Fruit fly (Drosophila melanogaster) whole organism: ENCODE data around the gene sea.

ENCODE experiments used
- CG8478 ChIP-seq: fragments of >200 bp; optimal IDR thresholded peaks from 2 replicates; lab custom pipeline; 2018; ENCODE audit warnings: inconsistent platforms
- Dll ChIP-seq: fragments of >200 bp; optimal IDR thresholded peaks from 2 replicates; lab custom pipeline; 2017
- EcR ChIP-seq, 2 experiments: fragments of >200 bp; optimal IDR thresholded peaks; 2 replicates each; lab custom pipeline; 2017; ENCODE audit warnings: missing biosample characterization in 2 of 2, missing genetic modification characterization in 2 of 2, missing genetic modification reagents in 2 of 2
- pan ChIP-seq: fragments of >200 bp; optimal IDR thresholded peaks from 2 replicates; lab custom pipeline; 2017
- psq ChIP-seq: fragments of >200 bp; optimal IDR thresholded peaks from 2 replicates; lab custom pipeline; 2017
- usp ChIP-seq: fragments of >200 bp; optimal IDR thresholded peaks from 2 replicates; lab custom pipeline; 2017; ENCODE audit warnings: missing biosample characterization, missing genetic modification characterization, mixed read lengths

sea gene

dm6 chr3R:11561648-11562047 is 5.2 kb downstream of the sea start:
- TF ChIP-seq EcR (GFP tag; optimal IDR thresholded peaks at IDR 0.05; lab: Kevin White, UChicago) (no peak), usp (GFP tag; lab: Kevin White, UChicago) (no peak), Dll (lab: Kevin White, UChicago) (no peak), CG8478 (lab: Kevin White, UChicago) (no peak), psq (lab: Kevin White, UChicago) (no peak), pan (lab: Kevin White, UChicago) (no peak)

- TF ChIP-seq usp (GFP tag; lab: Kevin White, UChicago): no peak
- TF ChIP-seq psq (lab: Kevin White, UChicago): no peak
- no peak for TF ChIP-seq EcR (GFP tag; optimal IDR thresholded peaks at IDR 0.05; lab: Kevin White, UChicago)
- TF ChIP-seq CG8478 (lab: Kevin White, UChicago): no peak
- no peak for TF ChIP-seq Dll (lab: Kevin White, UChicago)
- no peak for TF ChIP-seq pan (lab: Kevin White, UChicago)
Measured at dm6 chr3R:11557492-11557965, 9.3 kb downstream of the sea start, which contains the start of gene CG10898. CG10898 (plus strand) TSS chr3R:11557776.

DNA sequence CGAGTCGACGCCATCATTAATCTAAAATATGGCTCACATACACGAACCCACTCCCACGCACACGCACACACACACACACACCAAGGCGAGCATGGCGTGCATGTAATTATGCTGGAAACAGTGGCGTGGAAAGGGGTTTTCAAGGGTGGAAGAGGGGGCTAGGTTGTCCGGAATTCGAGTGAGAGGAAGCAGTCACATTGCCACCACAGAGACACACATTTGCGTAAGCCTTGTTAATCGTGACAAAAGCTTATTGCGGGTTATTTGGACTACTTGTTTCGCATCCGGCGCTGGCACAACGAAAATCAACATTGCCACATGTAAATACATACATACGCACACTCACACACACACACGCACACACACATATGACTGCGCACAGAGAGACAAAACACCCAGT is 11.9 kb downstream of the sea start:
- TF ChIP-seq usp (GFP tag; lab: Kevin White, UChicago) (no peak), Dll (lab: Kevin White, UChicago) (no peak), psq (lab: Kevin White, UChicago) (no peak), pan (lab: Kevin White, UChicago) (no peak), CG8478 (lab: Kevin White, UChicago) (no peak), EcR (GFP tag; optimal IDR thresholded peaks at IDR 0.05; lab: Kevin White, UChicago) (no peak)

DNA sequence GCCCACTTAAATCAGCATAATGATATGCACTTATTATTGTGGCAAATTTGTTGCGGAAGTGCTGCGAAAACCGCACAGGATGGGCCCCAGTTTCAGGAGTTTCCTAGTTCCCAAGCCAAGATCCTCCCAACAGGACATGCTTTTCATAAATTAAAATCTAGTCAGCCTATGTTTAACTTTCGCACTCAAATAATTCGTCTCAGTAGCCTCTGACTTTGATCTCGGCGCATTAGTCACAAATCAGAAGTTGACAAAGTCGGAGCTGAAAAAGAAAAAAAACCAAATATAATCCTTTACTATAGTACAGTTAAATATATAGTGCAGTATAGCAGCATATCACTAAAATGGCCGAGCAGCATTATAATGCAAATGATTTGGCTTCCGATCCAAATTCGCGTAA is 13.0 kb downstream of the sea start, which contains the start of gene CG14708:
CG14708 (plus strand) TSS at position 301 of the 400 bp plus-strand sequence.
- TF ChIP-seq psq (lab: Kevin White, UChicago) (no peak), CG8478 (lab: Kevin White, UChicago) (no peak), usp (GFP tag; lab: Kevin White, UChicago) (no peak), Dll (lab: Kevin White, UChicago) (no peak), EcR (GFP tag; optimal IDR thresholded peaks at IDR 0.05; lab: Kevin White, UChicago) (no peak), pan (lab: Kevin White, UChicago) (no peak)

- no peak for TF ChIP-seq EcR (GFP tag; optimal IDR thresholded peaks at IDR 0.05; lab: Kevin White, UChicago)
- no peak for TF ChIP-seq pan (lab: Kevin White, UChicago)
- TF ChIP-seq usp (GFP tag; lab: Kevin White, UChicago): no peak
- TF ChIP-seq Dll (lab: Kevin White, UChicago): no peak
- TF ChIP-seq CG8478 (lab: Kevin White, UChicago): no peak
- no peak for TF ChIP-seq psq (lab: Kevin White, UChicago)
Measured at dm6 chr3R:11551071-11551470, 15.8 kb downstream of the sea start.

dm6 chr3R:11544150-11544549 is 22.7 kb downstream of the sea start:
- TF ChIP-seq pan (lab: Kevin White, UChicago): no peak

DNA sequence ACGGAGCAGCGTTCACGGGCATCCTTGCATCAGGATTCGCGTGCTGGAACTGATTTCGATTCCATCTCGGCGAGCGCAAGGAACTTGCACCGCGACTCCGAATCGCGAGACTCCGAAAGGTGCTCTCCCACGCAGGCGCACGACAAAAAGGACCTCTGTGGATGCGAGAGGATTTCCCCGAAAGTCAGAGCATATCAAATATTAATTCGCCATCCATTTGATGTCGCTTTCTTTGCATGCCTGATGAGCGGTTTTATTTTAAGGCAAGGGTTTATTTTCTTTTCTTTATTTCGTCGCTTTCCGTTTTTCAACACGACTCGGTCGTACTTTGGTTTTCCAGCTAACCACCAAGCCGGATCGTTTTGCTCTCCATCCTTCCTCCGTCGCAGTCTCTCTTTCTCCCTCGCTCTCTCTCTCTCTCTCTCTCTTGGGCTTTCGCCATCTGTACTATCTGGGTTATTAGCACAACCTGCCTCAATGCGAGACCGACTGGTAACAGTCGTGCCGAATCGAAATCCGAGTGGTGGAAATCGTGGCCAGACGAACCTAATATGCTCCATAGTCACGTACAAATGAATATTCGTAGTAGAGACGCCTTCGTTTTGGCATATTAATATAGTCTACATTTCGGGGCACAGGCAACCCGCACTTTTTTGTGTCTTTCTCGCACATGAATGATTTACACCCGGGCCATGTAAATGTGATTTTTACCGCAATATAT is 23.8 kb downstream of the sea start, which contains the start of gene dpr4:
dpr4 (minus strand) TSS at position 51 of the 721 bp plus-strand sequence.
- TF ChIP-seq EcR (GFP tag; optimal IDR thresholded peaks at IDR 0.05; lab: Kevin White, UChicago) (no peak), usp (GFP tag; lab: Kevin White, UChicago) (no peak), Dll (lab: Kevin White, UChicago) (no peak), CG8478 (lab: Kevin White, UChicago) (no peak), pan (lab: Kevin White, UChicago) (no peak), psq (lab: Kevin White, UChicago) (no peak)

DNA sequence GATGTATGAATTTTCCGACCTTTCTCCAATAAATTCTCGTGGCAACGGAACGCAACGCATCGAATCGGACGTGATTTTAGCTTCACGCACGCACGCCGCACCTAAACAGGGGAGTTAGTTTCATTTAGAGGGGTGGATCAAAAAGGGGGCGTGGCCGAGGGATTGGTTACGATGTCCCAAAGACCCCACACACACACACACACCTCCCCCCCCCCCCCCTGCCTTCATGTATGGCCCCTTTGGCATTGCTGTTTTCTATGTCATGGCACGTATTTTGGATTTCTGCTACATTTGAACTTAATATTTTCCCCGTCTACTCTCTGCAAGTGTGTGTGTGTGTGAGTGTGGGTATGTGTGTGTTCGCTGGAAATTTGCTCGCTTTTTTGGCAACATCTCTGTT is 35.0 kb downstream of the sea start:
- TF ChIP-seq usp (GFP tag; lab: Kevin White, UChicago): no peak
- TF ChIP-seq EcR (GFP tag; optimal IDR thresholded peaks at IDR 0.05; lab: Kevin White, UChicago): no peak
- TF ChIP-seq psq (lab: Kevin White, UChicago): no peak
- TF ChIP-seq Dll (lab: Kevin White, UChicago): no peak
- TF ChIP-seq CG8478 (lab: Kevin White, UChicago): no peak
- TF ChIP-seq pan (lab: Kevin White, UChicago): no peak
